Worm (Caenorhabditis elegans): ENCODE measurements around the gene agxt-1.
A peak's percentile ranks its signal among the peaks of the same experiment; 100 is the strongest.

Gene agxt-1

DNA sequence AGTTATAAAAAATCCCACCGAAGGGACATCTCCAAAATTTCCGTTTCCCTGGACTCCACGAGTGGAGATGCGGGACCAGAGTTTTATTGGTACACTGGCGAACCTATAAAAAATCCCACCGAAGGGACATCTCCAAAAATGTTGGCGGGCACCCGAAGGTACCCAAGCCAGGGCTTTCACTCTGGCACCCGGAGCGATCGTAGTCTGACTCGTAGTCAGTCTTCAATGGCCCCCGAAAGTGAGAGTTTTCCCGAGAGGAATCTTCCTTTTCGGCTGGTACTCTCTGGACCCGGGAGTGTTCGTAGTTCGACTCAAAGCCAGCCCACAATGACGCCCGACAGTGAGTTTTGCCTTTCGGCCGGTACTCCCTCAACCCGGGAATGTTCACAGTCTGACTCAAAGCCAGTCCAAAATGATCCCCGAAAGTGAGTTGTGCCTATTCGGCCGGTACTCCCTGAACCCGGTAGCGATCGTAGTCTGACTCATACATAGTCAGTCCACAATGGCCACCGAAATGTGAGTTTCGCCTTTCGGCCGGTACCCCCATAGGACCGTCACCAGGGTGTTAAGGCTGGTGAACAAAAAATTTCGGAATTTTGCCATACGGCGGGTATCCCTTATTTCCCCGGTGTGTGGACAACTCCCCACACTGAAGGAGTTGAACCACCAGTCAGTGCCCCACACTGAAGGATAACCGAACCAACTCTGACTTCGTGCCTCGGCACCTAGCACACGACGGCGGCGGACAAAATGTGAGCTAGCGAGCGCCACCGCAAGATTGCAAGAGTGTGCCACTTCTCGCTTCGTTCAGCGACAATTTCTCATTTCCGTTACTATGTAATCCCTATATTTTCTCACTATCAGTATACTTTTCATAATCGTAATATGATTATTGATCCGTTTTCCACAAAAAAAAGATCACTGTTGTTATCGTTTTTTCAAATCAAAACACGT is 31.9 kb downstream of the agxt-1 start (continued):
- TF ChIP-seq attf-3 (GFP tag; conservative IDR thresholded peaks at IDR 0.05) (no peak), snpc-4 (GFP tag; optimal IDR thresholded peaks at IDR 0.05) (peak; percentile 85), snpc-4 (tag; optimal IDR thresholded peaks at IDR 0.05) (peak; percentile 68 to 96 (median 90)), dox-1 (GFP tag; IDR thresholded peaks at IDR 0.05) (peak; percentile 17; the same call in 1 of the 2 replicates), madf-8 (GFP tag; conservative IDR thresholded peaks at IDR 0.05) (0 out of 2 replicates have a peak, but pooled peaks have one; percentile 26), lsl-1 (GFP tag; optimal IDR thresholded peaks at IDR 0.05) (peak; percentile 44)

DNA sequence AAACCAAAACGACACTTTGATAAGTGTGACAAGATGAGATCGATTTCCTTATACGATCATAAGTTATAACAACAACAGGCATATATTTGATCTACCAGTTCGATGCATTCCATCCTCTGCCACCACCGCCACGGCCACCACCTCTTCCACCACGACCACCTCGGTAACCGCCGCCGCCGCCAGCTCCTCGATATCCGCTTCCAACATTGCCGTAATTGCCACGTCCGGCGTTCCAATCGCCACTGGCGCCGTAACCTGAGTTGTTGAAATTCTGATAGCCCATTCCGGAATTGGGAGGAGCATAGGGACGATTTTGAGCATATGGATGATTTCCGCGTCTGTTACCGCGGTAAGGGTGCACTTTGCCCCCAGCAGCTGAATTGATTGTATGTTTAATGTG is 33.1 kb downstream of the agxt-1 start:
- TF ChIP-seq ceh-91 (GFP tag; IDR thresholded peaks at IDR 0.05) (no peak), chd-7 (tag; optimal IDR thresholded peaks at IDR 0.05) (peak; percentile 19), Y53F4B.3 (GFP tag; IDR thresholded peaks at IDR 0.05) (no peak), zfh-2 (GFP tag; conservative IDR thresholded peaks at IDR 0.05) (peak; percentile 82), C06A6.2 (GFP tag; conservative IDR thresholded peaks at IDR 0.05) (no peak), sea-2 (GFP tag; IDR thresholded peaks at IDR 0.05) (no peak), snpc-3.4 (tag; optimal IDR thresholded peaks at IDR 0.05) (no peak), ets-4 (GFP tag; optimal IDR thresholded peaks at IDR 0.05) (no peak), hsf-1 (GFP tag; IDR thresholded peaks at IDR 0.05) (0 out of 2 replicates have a peak, but pooled peaks have one; percentile 35)

DNA sequence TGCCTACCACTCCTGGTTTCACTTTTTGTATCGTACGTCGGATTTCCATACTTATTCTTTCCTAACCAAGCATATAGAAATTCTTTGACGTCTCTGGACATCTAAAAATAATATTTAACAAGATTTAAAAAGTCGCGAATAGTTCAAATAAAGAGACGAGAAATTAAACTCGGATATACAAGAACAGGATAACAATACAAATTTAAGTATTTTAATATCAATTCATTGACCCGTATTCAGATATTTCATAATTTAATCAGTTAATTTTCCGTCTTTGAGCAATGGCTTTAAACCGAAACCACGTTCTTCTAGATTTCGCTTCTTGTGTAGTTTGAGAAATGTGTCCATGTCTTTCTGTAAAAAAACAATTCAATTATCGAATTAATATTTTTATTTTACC is 38.2 kb downstream of the agxt-1 start, which contains the start of gene rha-1:
rha-1 (minus strand) TSS at position 101 of the 400 bp plus-strand sequence.
- no peak for TF ChIP-seq F39B2.1 (GFP tag; IDR thresholded peaks at IDR 0.05)
- TF ChIP-seq F33H1.4 (GFP tag; IDR thresholded peaks at IDR 0.05): no peak
- TF ChIP-seq lag-1 (GFP tag; IDR thresholded peaks at IDR 0.05): no peak
- TF ChIP-seq B0336.3 (GFP tag; IDR thresholded peaks at IDR 0.05): no peak
- TF ChIP-seq athp-1 (tag; optimal IDR thresholded peaks at IDR 0.05): no peak
- TF ChIP-seq nfya-2 (GFP tag; IDR thresholded peaks at IDR 0.05): no peak
- no peak for TF ChIP-seq egl-44 (GFP tag; IDR thresholded peaks at IDR 0.05)
- TF ChIP-seq F49E8.2 (tag; optimal IDR thresholded peaks at IDR 0.05; ENCODE audit: insufficient read depth): no peak
- TF ChIP-seq B0261.1 (tag; optimal IDR thresholded peaks at IDR 0.05): no peak
- no peak for TF ChIP-seq hlh-26 (GFP tag; conservative IDR thresholded peaks at IDR 0.05)
- TF ChIP-seq cebp-2 (GFP tag; IDR thresholded peaks at IDR 0.05): no peak
- no peak for TF ChIP-seq ceh-79 (tag; optimal IDR thresholded peaks at IDR 0.05)
- no peak for TF ChIP-seq hmg-1.2 (GFP tag; IDR thresholded peaks at IDR 0.05)
- no peak for TF ChIP-seq atf-7 (tag; optimal IDR thresholded peaks at IDR 0.05)
- TF ChIP-seq attf-5 (GFP tag; optimal IDR thresholded peaks at IDR 0.05): no peak
- no peak for TF ChIP-seq ekl-4 (GFP tag; IDR thresholded peaks at IDR 0.05)
- no peak for TF ChIP-seq rpc-1 (optimal IDR thresholded peaks at IDR 0.05)
- TF ChIP-seq rpc-1 (tag; optimal IDR thresholded peaks at IDR 0.05): no peak

DNA sequence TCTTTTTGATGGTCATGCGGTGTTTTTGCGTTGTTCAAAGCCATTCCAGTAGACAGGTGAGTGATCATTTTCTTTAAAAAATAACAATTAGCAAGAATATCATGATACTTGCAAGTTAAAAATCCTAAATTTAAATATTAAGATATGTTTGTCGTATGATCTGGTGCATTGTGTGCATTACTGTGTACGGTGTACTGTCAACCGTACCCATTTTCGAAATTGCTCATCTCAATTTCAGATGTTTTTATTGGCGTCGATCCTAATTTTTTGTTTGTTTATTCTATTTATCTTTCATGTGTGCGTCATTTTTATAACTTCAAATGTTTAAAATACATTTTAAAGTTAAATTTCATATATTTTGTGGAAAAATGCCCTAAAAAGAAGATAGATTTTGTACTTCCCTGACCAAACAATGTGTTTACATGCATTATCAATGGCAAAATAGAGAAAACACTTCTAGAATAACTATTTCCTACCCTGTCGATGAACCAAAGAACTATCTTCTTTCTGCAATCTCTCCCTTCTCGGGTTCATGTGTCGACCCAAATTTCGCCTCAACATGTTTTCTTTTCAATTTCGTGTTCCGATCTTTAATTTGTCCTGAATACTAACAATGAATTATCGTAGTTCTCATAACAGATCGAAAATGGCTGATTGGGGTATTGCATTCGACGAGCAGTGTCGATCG is 39.0 kb downstream of the agxt-1 start, which contains the start of the genes T07D4.5 and ddx-19:
T07D4.5 (minus strand) TSS at position 71 of the 688 bp plus-strand sequence.
ddx-19 (plus strand) TSS at position 638 of the 688 bp plus-strand sequence.
- TF ChIP-seq C17E4.6 (GFP tag; IDR thresholded peaks at IDR 0.05) (no peak), mcd-1 (GFP tag; IDR thresholded peaks at IDR 0.05) (no peak), F33H1.4 (GFP tag; IDR thresholded peaks at IDR 0.05) (peak; percentile 17; the same call in 1 of the 2 replicates), dpl-1 (GFP tag; optimal IDR thresholded peaks at IDR 0.05) (no peak), snpc-1.3 (tag; optimal IDR thresholded peaks at IDR 0.05; ENCODE audit: insufficient read depth) (peak; percentile 45), rec-8 (tag; optimal IDR thresholded peaks at IDR 0.05) (no peak), sea-2 (GFP tag; IDR thresholded peaks at IDR 0.05) (no peak), Y67H2A.10 (GFP tag; conservative IDR thresholded peaks at IDR 0.05) (no peak), F10E7.11 (tag; optimal IDR thresholded peaks at IDR 0.05) (no peak), lsl-1 (GFP tag; optimal IDR thresholded peaks at IDR 0.05) (peak; percentile 78), madf-6 (GFP tag; IDR thresholded peaks at IDR 0.05) (peak; percentile 51; the same call in 1 of the 2 replicates), fkh-3 (tag; optimal IDR thresholded peaks at IDR 0.05) (no peak)

Measured in whole organism, young adult.